Worm (Caenorhabditis elegans) whole organism, L1 larva: ENCODE data around the gene cyp-33C6.

Source experiments
- C34B4.2 ChIP-seq: sonication (generic microtip); optimal IDR thresholded peaks from 2 replicates; lab custom pipeline; 2017; ENCODE audit warnings: mild to moderate bottlenecking, missing genetic modification characterization, missing compliant biosample characterization
- Y116A8C.19 ChIP-seq: sonication (generic microtip); optimal IDR thresholded peaks from 2 replicates; lab custom pipeline; 2016; ENCODE audit warnings: missing compliant biosample characterization, missing genetic modification characterization, borderline replicate concordance
- aha-1 ChIP-seq: fragments of 150-350 bp; optimal IDR thresholded peaks from 2 replicates; lab custom pipeline; 2014; ENCODE audit warnings: missing biosample characterization, missing genetic modification characterization
- alr-1 ChIP-seq: fragments of 200-800 bp; sonication (Bioruptor generic); optimal IDR thresholded peaks from 2 replicates; lab custom pipeline; 2018; ENCODE audit warnings: borderline replicate concordance, mild to moderate bottlenecking, missing genetic modification characterization, missing compliant biosample characterization
- blmp-1 ChIP-seq: fragments of 150-350 bp; optimal IDR thresholded peaks from 2 replicates; lab custom pipeline; 2014; ENCODE audit warnings: missing biosample characterization, missing genetic modification characterization
- ceh-63 ChIP-seq: fragments of 200-800 bp; sonication (Bioruptor generic); optimal IDR thresholded peaks from 2 replicates; lab custom pipeline; 2018; ENCODE audit warnings: mild to moderate bottlenecking, missing genetic modification characterization, missing compliant biosample characterization
- ceh-90 ChIP-seq: sonication (generic microtip); optimal IDR thresholded peaks from 2 replicates; lab custom pipeline; 2016; ENCODE audit warnings: missing genetic modification characterization, missing compliant biosample characterization
- ces-1 ChIP-seq: fragments of 150-350 bp; optimal IDR thresholded peaks from 2 replicates; lab custom pipeline; 2014; ENCODE audit warnings: missing biosample characterization, missing genetic modification reagents, missing genetic modification characterization
- dpl-1 ChIP-seq, 3 experiments: fragments of 150-350 bp in 2 of 3; sonication (generic microtip) in 1 of 3; optimal IDR thresholded peaks; 2 replicates each; lab custom pipeline; 2014 to 2017; ENCODE audit warnings: missing biosample characterization in 3 of 3, missing genetic modification characterization in 3 of 3, missing genetic modification reagents in 3 of 3
- efl-1 ChIP-seq, 4 experiments: fragments of 150-350 bp; optimal IDR thresholded peaks in 3 of 4; peaks in 1 of 4; 1 replicate in 1 of 4; 2 replicates in 3 of 4; lab custom pipeline; 2014; ENCODE audit warnings: missing biosample characterization in 2 of 4, missing genetic modification characterization in 2 of 4, missing genetic modification reagents in 2 of 4
- efl-3 ChIP-seq: fragments of 200-800 bp; sonication (Bioruptor generic); optimal IDR thresholded peaks from 2 replicates; lab custom pipeline; 2018; ENCODE audit warnings: mild to moderate bottlenecking, missing genetic modification characterization, missing compliant biosample characterization
- egl-27 ChIP-seq, 2 experiments: fragments of 150-350 bp in 1 of 2; sonication (generic microtip); optimal IDR thresholded peaks; 3 replicates each; lab custom pipeline; 2017 to 2018; ENCODE audit warnings: missing biosample characterization in 2 of 2, missing genetic modification characterization in 2 of 2, missing genetic modification reagents in 2 of 2
- elt-3 ChIP-seq, 6 experiments: fragments of 150-350 bp in 1 of 6; sonication (generic microtip); optimal IDR thresholded peaks; 2 replicates each; lab custom pipeline; 2017 to 2018; ENCODE audit warnings: missing biosample characterization in 6 of 6, missing genetic modification characterization in 6 of 6, inconsistent platforms in 1 of 6
- ets-5 ChIP-seq: fragments of 200-800 bp; sonication (Bioruptor generic); IDR thresholded peaks from 2 replicates; pipeline ENCODE4 v1.3.6; 2022; ENCODE audit warnings: missing genetic modification characterization, missing compliant biosample characterization
- fkh-10 ChIP-seq: sonication (generic microtip); optimal IDR thresholded peaks from 2 replicates; lab custom pipeline; 2017; ENCODE audit warnings: missing biosample characterization, missing genetic modification reagents, missing genetic modification characterization
- fkh-4 ChIP-seq: sonication (generic microtip); optimal IDR thresholded peaks from 2 replicates; lab custom pipeline; 2016; ENCODE audit warnings: missing compliant biosample characterization, missing genetic modification characterization, borderline replicate concordance
- fkh-8 ChIP-seq: sonication (generic microtip); optimal IDR thresholded peaks from 2 replicates; lab custom pipeline; 2016; ENCODE audit warnings: mild to moderate bottlenecking, missing genetic modification characterization, missing compliant biosample characterization
- hlh-4 ChIP-seq: sonication (generic microtip); optimal IDR thresholded peaks from 2 replicates; lab custom pipeline; 2016; ENCODE audit warnings: mild to moderate bottlenecking, missing genetic modification characterization, missing compliant biosample characterization
- jun-1 ChIP-seq: fragments of 150-350 bp; optimal IDR thresholded peaks from 2 replicates; lab custom pipeline; 2014; ENCODE audit warnings: missing biosample characterization, missing genetic modification reagents, missing genetic modification characterization
- lin-13 ChIP-seq: fragments of 150-350 bp; optimal IDR thresholded peaks from 2 replicates; lab custom pipeline; 2014; ENCODE audit warnings: missing biosample characterization, missing genetic modification reagents, missing genetic modification characterization
- lin-14 ChIP-seq: fragments of 200-800 bp; sonication (Bioruptor generic); optimal IDR thresholded peaks from 2 replicates; lab custom pipeline; 2018; ENCODE audit warnings: mild to moderate bottlenecking, missing genetic modification characterization, moderate library complexity, missing compliant biosample characterization
- lin-15B ChIP-seq: fragments of 150-350 bp; sonication (generic microtip); optimal IDR thresholded peaks from 3 replicates; lab custom pipeline; 2014; ENCODE audit warnings: missing biosample characterization, missing genetic modification characterization
- lin-35 ChIP-seq, 2 experiments: fragments of 150-350 bp; optimal IDR thresholded peaks; 2 replicates each; lab custom pipeline; 2014; ENCODE audit warnings: missing biosample characterization in 2 of 2, missing genetic modification characterization in 2 of 2, missing genetic modification reagents in 2 of 2
- lin-39 ChIP-seq: fragments of 150-350 bp; optimal IDR thresholded peaks from 2 replicates; lab custom pipeline; 2014; ENCODE audit warnings: missing biosample characterization, missing genetic modification reagents, missing genetic modification characterization
- mab-9 ChIP-seq: fragments of 200-800 bp; sonication (Bioruptor generic); IDR thresholded peaks from 2 replicates; pipeline ENCODE4 v1.3.6; 2022; ENCODE audit warnings: missing genetic modification reagents, missing genetic modification characterization, missing compliant biosample characterization
- mef-2 ChIP-seq: fragments of 150-350 bp; optimal IDR thresholded peaks from 2 replicates; lab custom pipeline; 2014; ENCODE audit warnings: missing biosample characterization, missing genetic modification characterization
- nhr-237 ChIP-seq: fragments of 150-350 bp; optimal IDR thresholded peaks from 2 replicates; lab custom pipeline; 2014; ENCODE audit warnings: missing biosample characterization, missing genetic modification characterization
- nhr-28 ChIP-seq: fragments of 150-350 bp; optimal IDR thresholded peaks from 2 replicates; lab custom pipeline; 2014; ENCODE audit warnings: missing biosample characterization, missing genetic modification characterization
- nhr-47 ChIP-seq: sonication (generic microtip); optimal IDR thresholded peaks from 2 replicates; lab custom pipeline; 2016; ENCODE audit warnings: mild to moderate bottlenecking, missing genetic modification characterization, moderate library complexity, missing compliant biosample characterization
- nhr-71 ChIP-seq: sonication (generic microtip); optimal IDR thresholded peaks from 2 replicates; lab custom pipeline; 2016; ENCODE audit warnings: mild to moderate bottlenecking, missing genetic modification characterization, moderate library complexity, missing compliant biosample characterization
- nhr-77 ChIP-seq: fragments of 150-350 bp; optimal IDR thresholded peaks from 2 replicates; lab custom pipeline; 2014; ENCODE audit warnings: missing biosample characterization, missing genetic modification characterization
- nhr-85 ChIP-seq: sonication (generic microtip); peaks from one replicate; lab custom pipeline; 2016; ENCODE audit warnings: missing genetic modification characterization, inconsistent platforms, missing compliant biosample characterization
- pag-3 ChIP-seq: sonication (generic microtip); optimal IDR thresholded peaks from 2 replicates; lab custom pipeline; 2017; ENCODE audit warnings: missing genetic modification characterization, mild to moderate bottlenecking, missing compliant biosample characterization, antibody characterized with exemption, borderline replicate concordance; ENCODE audit not compliant: insufficient read depth
- pax-3 ChIP-seq: fragments of 200-800 bp; sonication (Bioruptor generic); optimal IDR thresholded peaks from 2 replicates; lab custom pipeline; 2018; ENCODE audit warnings: mild to moderate bottlenecking, missing genetic modification characterization, moderate library complexity, missing compliant biosample characterization
- skn-1 ChIP-seq: fragments of 150-350 bp; optimal IDR thresholded peaks from 2 replicates; lab custom pipeline; 2014; ENCODE audit warnings: missing biosample characterization, missing genetic modification characterization
- sox-4 ChIP-seq: sonication (generic microtip); optimal IDR thresholded peaks from 2 replicates; lab custom pipeline; 2016; ENCODE audit warnings: missing genetic modification characterization, missing compliant biosample characterization
- sptf-1 ChIP-seq: fragments of 150-350 bp; optimal IDR thresholded peaks from 2 replicates; lab custom pipeline; 2014; ENCODE audit warnings: missing biosample characterization, missing genetic modification characterization
- sup-37 ChIP-seq: fragments of 200-800 bp; sonication (Bioruptor generic); optimal IDR thresholded peaks from 2 replicates; lab custom pipeline; 2018; ENCODE audit warnings: mild to moderate bottlenecking, missing genetic modification characterization, missing compliant biosample characterization
- tlp-1 ChIP-seq: fragments of 150-350 bp; optimal IDR thresholded peaks from 2 replicates; lab custom pipeline; 2014; ENCODE audit warnings: missing biosample characterization, missing genetic modification characterization
- unc-130 ChIP-seq: fragments of 150-350 bp; optimal IDR thresholded peaks from 2 replicates; lab custom pipeline; 2017; ENCODE audit warnings: missing biosample characterization, missing genetic modification characterization, inconsistent platforms
- unc-98 ChIP-seq: fragments of 200-800 bp; sonication (Bioruptor generic); IDR thresholded peaks from 2 replicates; pipeline ENCODE4 v1.3.6; 2022; ENCODE audit warnings: missing genetic modification characterization, missing compliant biosample characterization
- zag-1 ChIP-seq: fragments of 150-350 bp; optimal IDR thresholded peaks from 2 replicates; lab custom pipeline; 2014; ENCODE audit warnings: missing biosample characterization, missing genetic modification characterization
- zip-4 ChIP-seq: fragments of 200-800 bp; sonication (Bioruptor generic); optimal IDR thresholded peaks from 2 replicates; lab custom pipeline; 2018; ENCODE audit warnings: mild to moderate bottlenecking, missing genetic modification characterization, moderate library complexity, missing compliant biosample characterization

Gene cyp-33C6

ce11 chrV:2264925-2265324, 15.7 kb upstream of the cyp-33C6 start:
- TF ChIP-seq hlh-4 (tag; lab: Kevin White, UChicago) (no peak), efl-1 (optimal IDR thresholded peaks at IDR 0.05; lab: Kevin White, UChicago) (no peak), efl-1 (GFP tag; optimal IDR thresholded peaks at IDR 0.05 in 1 of 2; lab: Kevin White, UChicago) (peak in 1 of 2 experiments; percentile 88), mab-9 (GFP tag; lab: Robert Waterston, UW) (no peak)
- TF ChIP-seq, all 84 proteins: peak for 1

- no peak for TF ChIP-seq fkh-4 (tag; lab: Kevin White, UChicago)
- TF ChIP-seq nhr-71 (tag; lab: Kevin White, UChicago), result no peak
- TF ChIP-seq unc-130 (tag; lab: Kevin White, UChicago), result no peak
- TF ChIP-seq blmp-1 (tag; lab: Kevin White, UChicago), result no peak
- TF ChIP-seq sox-4, result no peak
- peak in 1 of 2 experiments; percentile 19 for TF ChIP-seq lin-35 (GFP tag; optimal IDR thresholded peaks at IDR 0.05; lab: Kevin White, UChicago)
- TF ChIP-seq efl-1 (optimal IDR thresholded peaks at IDR 0.05; lab: Kevin White, UChicago), result no peak
- TF ChIP-seq efl-1 (GFP tag; optimal IDR thresholded peaks at IDR 0.05 in 1 of 2; lab: Kevin White, UChicago), result peak in 1 of 2 experiments; percentile 37
- no peak for TF ChIP-seq nhr-77 (tag; lab: Kevin White, UChicago)
- no peak for TF ChIP-seq efl-3 (GFP tag; lab: Kevin White, UChicago)
- TF ChIP-seq zip-4 (GFP tag; lab: Kevin White, UChicago), result no peak
- peak; percentile 10 for TF ChIP-seq fkh-8
- no peak for TF ChIP-seq ceh-63 (GFP tag; lab: Kevin White, UChicago)
- TF ChIP-seq lin-14 (GFP tag; lab: Kevin White, UChicago), result no peak
- no peak for TF ChIP-seq ets-5 (GFP tag; lab: Robert Waterston, UW)
- peak; percentile 46 for TF ChIP-seq skn-1
- no peak for TF ChIP-seq pax-3 (tag; lab: Kevin White, UChicago)
- TF ChIP-seq aha-1, result no peak
- TF ChIP-seq alr-1 (tag; lab: Kevin White, UChicago), result no peak
- TF ChIP-seq nhr-85 (tag; lab: Kevin White, UChicago), result no peak
- TF ChIP-seq C34B4.2, result no peak
- TF ChIP-seq elt-3 (tag; optimal IDR thresholded peaks at IDR 0.05; lab: Kevin White, UChicago), result no peak
- TF ChIP-seq lin-13 (GFP tag; lab: Kevin White, UChicago), result no peak
- TF ChIP-seq Y116A8C.19 (tag; lab: Kevin White, UChicago), result no peak
Observed at ce11 chrV:2264455-2264854, 15.2 kb upstream of the cyp-33C6 start, which contains the start of gene nhr-183. Gene nhr-183, minus strand, starts transcription at chrV:2264634.

ce11 chrV:2260660-2261059, 11.4 kb upstream of the cyp-33C6 start, which contains the start of gene F41B5.12:
Gene F41B5.12, plus strand, starts transcription at chrV:2260960.
- TF ChIP-seq tlp-1 (tag; lab: Kevin White, UChicago), result no peak
- TF ChIP-seq sptf-1 (tag; lab: Kevin White, UChicago), result no peak
- no peak for TF ChIP-seq nhr-47 (tag; lab: Kevin White, UChicago)
- TF ChIP-seq jun-1 (tag; lab: Kevin White, UChicago), result no peak
- TF ChIP-seq mef-2 (tag; lab: Kevin White, UChicago), result no peak
- no peak for TF ChIP-seq ets-5 (GFP tag; lab: Robert Waterston, UW)
- TF ChIP-seq lin-15B (tag; lab: Kevin White, UChicago), result no peak
- no peak for TF ChIP-seq ceh-90 (tag; lab: Kevin White, UChicago)
- TF ChIP-seq lin-39 (tag; lab: Kevin White, UChicago), result no peak
- TF ChIP-seq, all 84 proteins: peak for 0

ce11 chrV:2259750-2260149, 10.5 kb upstream of the cyp-33C6 start, which contains the start of gene nhr-182:
Gene nhr-182, minus strand, starts transcription at chrV:2259927.
- TF ChIP-seq elt-3 (tag; optimal IDR thresholded peaks at IDR 0.05; lab: Kevin White, UChicago) (peak in 1 of 6 experiments; percentile 6), sox-4 (no peak), ces-1 (GFP tag; lab: Kevin White, UChicago) (no peak), pax-3 (tag; lab: Kevin White, UChicago) (no peak), lin-35 (GFP tag; optimal IDR thresholded peaks at IDR 0.05; lab: Kevin White, UChicago) (peak in 1 of 2 experiments; percentile 56), efl-3 (GFP tag; lab: Kevin White, UChicago) (no peak), mef-2 (tag; lab: Kevin White, UChicago) (no peak), efl-1 (optimal IDR thresholded peaks at IDR 0.05; lab: Kevin White, UChicago) (peak; percentile 36 to 51), efl-1 (GFP tag; optimal IDR thresholded peaks at IDR 0.05 in 1 of 2; lab: Kevin White, UChicago) (no peak), nhr-28 (no peak), nhr-237 (tag; lab: Kevin White, UChicago) (no peak), fkh-10 (GFP tag; lab: Kevin White, UChicago) (no peak), skn-1 (peak; percentile 97), zag-1 (tag; lab: Kevin White, UChicago) (no peak), lin-14 (GFP tag; lab: Kevin White, UChicago) (no peak), blmp-1 (tag; lab: Kevin White, UChicago) (peak; percentile 61), unc-130 (tag; lab: Kevin White, UChicago) (no peak), zip-4 (GFP tag; lab: Kevin White, UChicago) (no peak), nhr-85 (tag; lab: Kevin White, UChicago) (peak; percentile 80), pag-3 (tag; lab: Kevin White, UChicago) (no peak), sup-37 (GFP tag; lab: Kevin White, UChicago) (no peak), unc-98 (GFP tag; lab: Robert Waterston, UW) (no peak), dpl-1 (GFP tag; optimal IDR thresholded peaks at IDR 0.05; lab: Kevin White, UChicago) (peak in 1 of 3 experiments; percentile 20), fkh-8 (no peak), egl-27 (tag; optimal IDR thresholded peaks at IDR 0.05; lab: Kevin White, UChicago) (no peak)
